Fruit fly (Drosophila melanogaster) Kc167 (cell line): Measurements from ENCODE around the gene CG15177.

Experiments
- Myc ChIP-seq: fragments of >200 bp; optimal IDR thresholded peaks from 2 replicates; lab custom pipeline; 2017; ENCODE audit warnings: missing external identifiers
- insv ChIP-seq: fragments of >200 bp; optimal IDR thresholded peaks from 3 replicates; lab custom pipeline; 2018; ENCODE audit warnings: missing external identifiers
- ttk ChIP-seq: sonication (Bioruptor generic); optimal IDR thresholded peaks from 2 replicates; lab custom pipeline; 2017; ENCODE audit warnings: missing external identifiers

DNA sequence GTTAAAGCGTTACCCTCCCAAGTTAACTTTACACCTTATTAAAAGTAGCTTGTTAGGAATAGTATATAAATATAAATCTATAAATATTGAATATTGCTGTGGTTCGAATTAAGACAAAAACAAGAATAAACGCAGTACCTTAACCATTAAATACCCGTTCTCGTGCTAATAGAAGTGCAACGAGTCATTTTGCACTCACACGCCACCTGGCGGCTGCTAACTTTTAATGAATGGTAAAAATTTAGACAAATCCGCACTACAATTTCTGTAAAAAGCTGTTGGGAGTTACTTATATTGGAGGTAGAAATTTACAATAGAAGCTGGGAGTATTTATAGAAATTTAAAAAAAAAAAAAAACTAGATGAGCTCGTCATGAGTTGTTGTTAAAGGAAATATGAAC lies 24.0 kb downstream of the CG15177 start:
- TF ChIP-seq ttk (lab: Kevin White, UChicago), result no peak
- no peak for TF ChIP-seq Myc (lab: Kevin White, UChicago)
- no peak for TF ChIP-seq insv (lab: Kevin White, UChicago)
